Worm (Caenorhabditis elegans) whole organism, young adult: ENCODE data around the gene C44B9.2.

Source experiments
- C06A6.2 ChIP-seq: fragments of 200-800 bp; sonication (Bioruptor generic); conservative IDR thresholded peaks from 2 replicates; pipeline ENCODE4 v1.3.6; 2022; ENCODE audit warnings: missing genetic modification characterization, missing compliant biosample characterization
- C17E4.6 ChIP-seq: fragments of 200-800 bp; sonication (Bioruptor generic); IDR thresholded peaks from 2 replicates; pipeline ENCODE4 v1.3.6; 2022; ENCODE audit warnings: missing genetic modification reagents, missing genetic modification characterization, missing compliant biosample characterization
- F22D6.2 ChIP-seq: sonication (generic microtip); optimal IDR thresholded peaks from 2 replicates; lab custom pipeline; 2016; ENCODE audit warnings: mild to moderate bottlenecking, missing genetic modification characterization, missing compliant biosample characterization
- F23B12.7 ChIP-seq: sonication (generic microtip); optimal IDR thresholded peaks from 2 replicates; lab custom pipeline; 2017; ENCODE audit warnings: missing genetic modification characterization, mild to moderate bottlenecking, missing compliant biosample characterization, antibody characterized with exemption, moderate library complexity; ENCODE audit not compliant: insufficient read depth
- F33H1.4 ChIP-seq: fragments of 200-800 bp; sonication (Bioruptor generic); IDR thresholded peaks from 2 replicates; pipeline ENCODE4 v1.3.6; 2022; ENCODE audit warnings: missing genetic modification reagents, missing genetic modification characterization, missing compliant biosample characterization
- F57C9.4 ChIP-seq: sonication (generic microtip); optimal IDR thresholded peaks from 2 replicates; lab custom pipeline; 2017; ENCODE audit warnings: mild to moderate bottlenecking, missing genetic modification characterization, missing compliant biosample characterization
- T07F8.4 ChIP-seq: sonication (generic microtip); optimal IDR thresholded peaks from 2 replicates; lab custom pipeline; 2016; ENCODE audit warnings: mild to moderate bottlenecking, missing genetic modification characterization, moderate library complexity, missing compliant biosample characterization
- Y53G8AR.9 ChIP-seq: fragments of 200-800 bp; sonication (Bioruptor generic); conservative IDR thresholded peaks from 2 replicates; pipeline ENCODE4 v1.3.6; 2022; ENCODE audit warnings: missing genetic modification reagents, missing genetic modification characterization, missing compliant biosample characterization
- Y95B8A.8 ChIP-seq: fragments of 200-800 bp; sonication (Bioruptor generic); IDR thresholded peaks from 2 replicates; pipeline ENCODE4 v1.3.6; 2022; ENCODE audit warnings: missing genetic modification reagents, missing genetic modification characterization, missing compliant biosample characterization
- ZK185.1 ChIP-seq: sonication (generic microtip); optimal IDR thresholded peaks from 2 replicates; lab custom pipeline; 2016; ENCODE audit warnings: mild to moderate bottlenecking, missing genetic modification characterization, missing compliant biosample characterization; ENCODE audit not compliant: poor library complexity, severe bottlenecking
- ama-1 ChIP-seq, 3 experiments: fragments of 150-350 bp in 1 of 3; sonication (generic microtip) in 2 of 3; optimal IDR thresholded peaks; 2 replicates each; lab custom pipeline; 2014 to 2018; ENCODE audit warnings: missing biosample characterization in 2 of 3, missing genetic modification characterization in 2 of 3, missing genetic modification reagents in 2 of 3
- atf-7 ChIP-seq: sonication (generic microtip); optimal IDR thresholded peaks from 2 replicates; lab custom pipeline; 2017; ENCODE audit warnings: mild to moderate bottlenecking, missing genetic modification characterization, missing compliant biosample characterization
- attf-3 ChIP-seq: fragments of 200-800 bp; sonication (Bioruptor generic); conservative IDR thresholded peaks from 2 replicates; pipeline ENCODE4 v1.3.6; 2022; ENCODE audit warnings: missing genetic modification reagents, missing genetic modification characterization, missing compliant biosample characterization
- attf-5 ChIP-seq: fragments of 200-800 bp; sonication (Bioruptor generic); optimal IDR thresholded peaks from 2 replicates; lab custom pipeline; 2018; ENCODE audit warnings: mild to moderate bottlenecking, missing genetic modification characterization, missing compliant biosample characterization
- bed-1 ChIP-seq: fragments of 200-800 bp; sonication (Bioruptor generic); IDR thresholded peaks from 2 replicates; pipeline ENCODE4 v1.3.6; 2022; ENCODE audit warnings: missing genetic modification reagents, missing genetic modification characterization, missing compliant biosample characterization
- cebp-1 ChIP-seq, 2 experiments: fragments of 200-800 bp in 1 of 2; sonication (Bioruptor generic) in 1 of 2; sonication (generic microtip) in 1 of 2; IDR thresholded peaks in 1 of 2; optimal IDR thresholded peaks in 1 of 2; 2 replicates each; pipeline versions ENCODE4 v1.3.6 to Lab custom; 2017 to 2022; ENCODE audit warnings: missing compliant biosample characterization in 2 of 2, missing genetic modification characterization in 2 of 2, mild to moderate bottlenecking in 1 of 2, missing genetic modification reagents in 1 of 2, moderate library complexity in 1 of 2
- ceh-100 ChIP-seq: fragments of 200-800 bp; sonication (Bioruptor generic); IDR thresholded peaks from 2 replicates; pipeline ENCODE4 v1.3.6; 2022; ENCODE audit warnings: missing genetic modification reagents, missing genetic modification characterization, missing compliant biosample characterization
- ceh-58 ChIP-seq: fragments of 200-800 bp; sonication (Bioruptor generic); IDR thresholded peaks from 2 replicates; pipeline ENCODE4 v1.3.6; 2022; ENCODE audit warnings: missing genetic modification characterization, missing compliant biosample characterization
- efl-1 ChIP-seq: fragments of 150-350 bp; optimal IDR thresholded peaks from 2 replicates; lab custom pipeline; 2014; ENCODE audit warnings: missing biosample characterization, missing genetic modification reagents, missing genetic modification characterization
- egl-44 ChIP-seq: fragments of 200-800 bp; sonication (Bioruptor generic); IDR thresholded peaks from 2 replicates; pipeline ENCODE4 v1.3.6; 2022; ENCODE audit warnings: missing genetic modification reagents, missing genetic modification characterization, missing compliant biosample characterization
- hlh-26 ChIP-seq: fragments of 200-800 bp; sonication (Bioruptor generic); conservative IDR thresholded peaks from 2 replicates; pipeline ENCODE4 v1.3.6; 2022; ENCODE audit warnings: missing genetic modification reagents, missing genetic modification characterization, missing compliant biosample characterization
- hmg-1.2 ChIP-seq: fragments of 200-800 bp; sonication (Bioruptor generic); IDR thresholded peaks from 2 replicates; pipeline ENCODE4 v1.3.6; 2022; ENCODE audit warnings: missing genetic modification reagents, missing genetic modification characterization, missing compliant biosample characterization
- hmg-20 ChIP-seq: fragments of 200-800 bp; sonication (Bioruptor generic); IDR thresholded peaks from 2 replicates; pipeline ENCODE4 v1.3.6; 2022; ENCODE audit warnings: missing genetic modification reagents, missing genetic modification characterization, missing compliant biosample characterization
- hrde-1 ChIP-seq: sonication (generic microtip); optimal IDR thresholded peaks from 2 replicates; lab custom pipeline; 2016; ENCODE audit warnings: missing genetic modification characterization, mild to moderate bottlenecking, missing compliant biosample characterization, moderate library complexity, missing genotype, missing genetic modification reagents, borderline replicate concordance
- let-607 ChIP-seq, 2 experiments: fragments of 200-800 bp in 1 of 2; sonication (Bioruptor generic) in 1 of 2; sonication (generic microtip) in 1 of 2; optimal IDR thresholded peaks; 2 replicates each; lab custom pipeline; 2016 to 2018; ENCODE audit warnings: mild to moderate bottlenecking in 2 of 2, missing compliant biosample characterization in 2 of 2, missing genetic modification characterization in 2 of 2, moderate library complexity in 2 of 2, missing genotype in 1 of 2
- lin-54 ChIP-seq: fragments of 200-800 bp; sonication (Bioruptor generic); optimal IDR thresholded peaks from 2 replicates; lab custom pipeline; 2018; ENCODE audit warnings: mild to moderate bottlenecking, missing genetic modification characterization, missing compliant biosample characterization
- madf-8 ChIP-seq: fragments of 200-800 bp; sonication (Bioruptor generic); conservative IDR thresholded peaks from 2 replicates; pipeline ENCODE4 v1.3.6; 2022; ENCODE audit warnings: missing genetic modification reagents, missing genetic modification characterization, missing compliant biosample characterization
- mcd-1 ChIP-seq: fragments of 200-800 bp; sonication (Bioruptor generic); IDR thresholded peaks from 2 replicates; pipeline ENCODE4 v1.3.6; 2022; ENCODE audit warnings: missing genetic modification reagents, missing genetic modification characterization, missing compliant biosample characterization
- nfyb-1 ChIP-seq: fragments of 200-800 bp; sonication (Bioruptor generic); IDR thresholded peaks from 2 replicates; pipeline ENCODE4 v1.3.6; 2022; ENCODE audit warnings: missing genetic modification reagents, missing genetic modification characterization, missing compliant biosample characterization
- repo-1 ChIP-seq: sonication (generic microtip); optimal IDR thresholded peaks from 2 replicates; lab custom pipeline; 2017; ENCODE audit warnings: mild to moderate bottlenecking, missing genetic modification characterization, missing compliant biosample characterization
- sea-2 ChIP-seq: fragments of 200-800 bp; sonication (Bioruptor generic); IDR thresholded peaks from 2 replicates; pipeline ENCODE4 v1.3.6; 2022; ENCODE audit warnings: missing genetic modification characterization, missing compliant biosample characterization
- snpc-1.1 ChIP-seq: sonication (generic microtip); optimal IDR thresholded peaks from 2 replicates; lab custom pipeline; 2017; ENCODE audit warnings: missing genetic modification characterization, mild to moderate bottlenecking, missing compliant biosample characterization, antibody characterized with exemption, moderate library complexity, missing genotype, missing genetic modification reagents; ENCODE audit not compliant: insufficient read depth
- snpc-1.3 ChIP-seq: sonication (generic microtip); optimal IDR thresholded peaks from 2 replicates; lab custom pipeline; 2017; ENCODE audit warnings: missing genetic modification characterization, mild to moderate bottlenecking, missing compliant biosample characterization, antibody characterized with exemption, moderate library complexity, missing genotype, missing genetic modification reagents; ENCODE audit not compliant: insufficient read depth
- snpc-3.4 ChIP-seq: sonication (generic microtip); optimal IDR thresholded peaks from 2 replicates; lab custom pipeline; 2017; ENCODE audit warnings: missing genetic modification characterization, mild to moderate bottlenecking, missing compliant biosample characterization, antibody characterized with exemption, moderate library complexity, missing genotype, missing genetic modification reagents
- sptf-2 ChIP-seq: fragments of 200-800 bp; sonication (Bioruptor generic); optimal IDR thresholded peaks from 2 replicates; lab custom pipeline; 2018; ENCODE audit warnings: mild to moderate bottlenecking, missing genetic modification characterization, missing compliant biosample characterization
- tbp1 ChIP-seq: fragments of 200-800 bp; sonication (Bioruptor generic); optimal IDR thresholded peaks from 2 replicates; lab custom pipeline; 2018; ENCODE audit warnings: mild to moderate bottlenecking, missing genetic modification characterization, missing compliant biosample characterization
- unc-62 ChIP-seq: fragments of 150-350 bp; optimal IDR thresholded peaks from 2 replicates; lab custom pipeline; 2014; ENCODE audit warnings: missing biosample characterization, missing genetic modification reagents, missing genetic modification characterization
- xnd-1 ChIP-seq: sonication (generic microtip); optimal IDR thresholded peaks from 2 replicates; lab custom pipeline; 2016; ENCODE audit warnings: missing genotype, missing genetic modification reagents, missing genetic modification characterization, missing compliant biosample characterization
- zim-3 ChIP-seq: sonication (generic microtip); optimal IDR thresholded peaks from 2 replicates; lab custom pipeline; 2017; ENCODE audit warnings: mild to moderate bottlenecking, missing genetic modification characterization, moderate library complexity, missing compliant biosample characterization
- ztf-25 ChIP-seq: fragments of 200-800 bp; sonication (Bioruptor generic); IDR thresholded peaks from 2 replicates; pipeline ENCODE4 v1.3.6; 2022; ENCODE audit warnings: missing genetic modification reagents, missing genetic modification characterization, missing compliant biosample characterization
- ztf-6 ChIP-seq: fragments of 200-800 bp; sonication (Bioruptor generic); IDR thresholded peaks from 2 replicates; pipeline ENCODE4 v1.3.6; 2022; ENCODE audit warnings: missing genetic modification reagents, missing genetic modification characterization, missing compliant biosample characterization

C44B9.2 gene

DNA sequence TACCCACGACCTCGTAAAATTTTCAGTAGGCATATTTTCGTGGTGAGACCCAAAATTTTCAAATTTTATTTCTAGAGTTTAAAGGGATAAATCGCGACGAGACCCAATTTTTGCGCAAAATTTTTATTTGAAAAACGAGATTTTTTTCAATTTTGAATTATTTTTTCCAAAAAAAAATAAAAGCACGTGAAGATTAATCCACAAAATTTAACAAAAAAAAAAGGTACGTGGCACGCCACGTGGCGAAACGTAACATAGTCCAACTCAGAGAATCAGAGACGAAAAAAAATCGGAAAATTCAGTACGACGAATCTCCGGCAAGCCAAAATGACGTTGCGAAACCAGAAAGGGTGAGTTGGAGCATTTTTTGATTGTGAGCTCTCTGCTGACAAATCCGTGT, at the start of gene C44B9.2:
TSS of gene C44B9.2 (plus strand) at position 301 of the 400 bp plus-strand sequence.
- TF ChIP-seq hrde-1 (tag; lab: Kevin White, UChicago) (no peak), xnd-1 (no peak), ztf-25 (GFP tag; lab: Robert Waterston, UW) (no peak), ceh-58 (GFP tag; lab: Robert Waterston, UW) (no peak), snpc-1.3 (no peak), sea-2 (GFP tag; lab: Robert Waterston, UW) (no peak), snpc-3.4 (tag; lab: Kevin White, UChicago) (no peak), snpc-1.1 (no peak), sptf-2 (GFP tag; lab: Kevin White, UChicago) (no peak), attf-3 (GFP tag; lab: Robert Waterston, UW) (no peak), ama-1 (optimal IDR thresholded peaks at IDR 0.05; lab: Kevin White, UChicago) (no peak), ama-1 (GFP tag; optimal IDR thresholded peaks at IDR 0.05; lab: Kevin White, UChicago) (no peak), T07F8.4 (tag; lab: Kevin White, UChicago) (no peak), hlh-26 (no peak), C06A6.2 (GFP tag; lab: Robert Waterston, UW) (no peak), hmg-20 (no peak)

DNA sequence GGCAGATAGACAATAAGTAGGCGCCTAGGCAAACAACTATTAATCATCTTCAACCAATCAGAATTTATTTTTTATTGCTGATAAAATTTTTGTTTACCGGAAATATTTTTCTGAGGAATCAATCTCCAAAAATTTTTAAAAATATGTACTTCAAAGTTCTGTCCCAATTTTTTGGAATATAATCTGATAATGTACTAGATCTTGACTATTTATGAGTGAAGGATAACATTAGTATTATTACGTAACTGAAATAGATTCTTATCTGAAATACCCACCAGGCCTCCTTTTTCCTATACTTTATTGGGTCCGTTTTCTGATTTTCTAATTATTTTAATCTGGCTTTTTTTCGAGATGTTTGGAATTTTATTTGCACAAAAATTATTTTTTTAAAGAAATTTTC, 43.7 kb upstream of the C44B9.2 start:
- TF ChIP-seq F23B12.7 (tag; lab: Kevin White, UChicago) = no peak
- TF ChIP-seq ceh-100 (GFP tag; lab: Robert Waterston, UW) = no peak
- TF ChIP-seq Y53G8AR.9 (GFP tag; lab: Robert Waterston, UW) = no peak
- TF ChIP-seq unc-62 = no peak
- TF ChIP-seq let-607 (tag; optimal IDR thresholded peaks at IDR 0.05; lab: Kevin White, UChicago) = no peak
- TF ChIP-seq ZK185.1 (tag; lab: Kevin White, UChicago) = no peak
- no peak for TF ChIP-seq F33H1.4 (GFP tag; lab: Robert Waterston, UW)

DNA sequence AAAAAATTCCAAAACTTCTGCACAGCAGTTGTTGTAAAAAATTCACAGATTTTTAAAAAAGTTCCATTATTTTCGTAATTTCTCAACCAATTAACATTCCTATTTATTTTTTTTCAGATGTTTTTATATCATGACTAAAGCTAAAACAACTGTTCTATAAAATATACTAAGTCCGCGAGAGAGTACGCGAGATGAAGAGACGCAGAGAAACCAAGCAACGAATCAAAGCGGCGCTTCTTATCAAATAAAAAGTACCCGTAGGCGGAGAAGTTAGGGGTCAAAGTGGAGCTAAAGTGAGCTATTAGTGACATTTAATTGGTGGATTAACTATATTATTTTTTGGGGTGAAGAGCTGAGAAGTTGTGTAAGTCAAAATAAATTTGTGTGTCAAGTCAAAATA, 42.6 kb upstream of the C44B9.2 start, which contains the start of gene sbsp-1:
TSS of gene sbsp-1 (plus strand) at position 301 of the 400 bp plus-strand sequence.
- TF ChIP-seq madf-8 (GFP tag; lab: Robert Waterston, UW) (no peak), hmg-1.2 (GFP tag; lab: Robert Waterston, UW) (peak; percentile 87)
- TF ChIP-seq, all 124 proteins: peak for 1

DNA sequence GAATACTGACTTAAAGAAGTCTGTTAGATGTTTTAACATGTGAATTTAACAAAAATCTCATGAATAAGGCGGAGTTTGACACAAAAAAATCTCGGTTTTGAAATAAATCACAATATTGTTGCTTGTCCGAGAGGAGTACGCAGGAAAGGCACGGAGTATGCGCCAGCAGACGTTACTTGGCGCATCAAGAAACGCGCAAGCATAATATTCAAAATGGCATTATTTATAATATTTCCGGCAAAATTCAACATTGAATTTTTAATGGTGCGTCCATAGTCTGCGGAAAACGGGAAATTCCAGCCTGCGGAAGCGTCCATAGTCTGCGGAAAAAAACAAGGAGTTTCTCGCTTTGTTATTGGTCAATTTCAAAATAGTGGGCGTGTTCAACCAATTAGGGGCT, 30.4 kb upstream of the C44B9.2 start, which contains the start of gene pde-12:
TSS of gene pde-12 (minus strand) at position 148 of the 400 bp plus-strand sequence.
- TF ChIP-seq mcd-1 (GFP tag; lab: Robert Waterston, UW) (peak; percentile 90), zim-3 (no peak), F22D6.2 (tag; lab: Kevin White, UChicago) (peak; percentile 36), F57C9.4 (no peak), attf-5 (GFP tag; lab: Kevin White, UChicago) (peak; percentile 68), repo-1 (peak; percentile 63), bed-1 (GFP tag; lab: Robert Waterston, UW) (no peak), tbp1 (GFP tag; lab: Kevin White, UChicago) (peak; percentile 52), madf-8 (GFP tag; lab: Robert Waterston, UW) (peak; percentile 42), snpc-1.3 (peak; percentile 25), atf-7 (tag; lab: Kevin White, UChicago) (no peak), ztf-6 (GFP tag; lab: Robert Waterston, UW) (no peak), hmg-20 (peak; percentile 75; the same call in 1 of the 2 replicates), egl-44 (GFP tag; lab: Robert Waterston, UW) (no peak), C06A6.2 (GFP tag; lab: Robert Waterston, UW) (peak; percentile 49; the same call in 1 of the 2 replicates), Y95B8A.8 (0 out of 2 replicates have a peak, but pooled peaks have one; percentile 52), cebp-1 (GFP tag; IDR thresholded peaks at IDR 0.05; lab: Robert Waterston, UW) (no peak), cebp-1 (tag; optimal IDR thresholded peaks at IDR 0.05; lab: Kevin White, UChicago) (peak; percentile 77), Y53G8AR.9 (GFP tag; lab: Robert Waterston, UW) (peak; percentile 92), efl-1 (GFP tag; lab: Kevin White, UChicago) (peak; percentile 19), nfyb-1 (peak; percentile 95), C17E4.6 (GFP tag; lab: Robert Waterston, UW) (no peak), lin-54 (GFP tag; lab: Kevin White, UChicago) (peak; percentile 85), snpc-3.4 (tag; lab: Kevin White, UChicago) (peak; percentile 61)
